Worm (Caenorhabditis elegans) whole organism, late embryonic: ENCODE measurements around the gene glp-1.
A peak's percentile ranks its signal among the peaks of the same experiment; 100 is the strongest.

Source experiments
- K02D7.2 ChIP-seq: sonication (generic microtip); optimal IDR thresholded peaks from 2 replicates; lab custom pipeline; 2017; ENCODE audit warnings: mild to moderate bottlenecking, missing genetic modification characterization, missing compliant biosample characterization
- T23F11.4 ChIP-seq: fragments of 200-800 bp; sonication (Bioruptor generic); optimal IDR thresholded peaks from 2 replicates; lab custom pipeline; 2018; ENCODE audit warnings: mild to moderate bottlenecking, missing genetic modification characterization, missing compliant biosample characterization
- Y22D7AL.16 ChIP-seq: sonication (generic microtip); optimal IDR thresholded peaks from 2 replicates; lab custom pipeline; 2016; ENCODE audit warnings: missing genetic modification characterization, missing compliant biosample characterization
- ama-1 ChIP-seq: fragments of 150-350 bp; optimal IDR thresholded peaks from 2 replicates; lab custom pipeline; 2014
- ceh-18 ChIP-seq: sonication (generic microtip); optimal IDR thresholded peaks from 2 replicates; lab custom pipeline; 2016; ENCODE audit warnings: missing genetic modification characterization, missing compliant biosample characterization
- ceh-2 ChIP-seq: sonication (generic microtip); optimal IDR thresholded peaks from 2 replicates; lab custom pipeline; 2016; ENCODE audit warnings: missing genotype, missing genetic modification characterization, missing compliant biosample characterization
- ceh-30 ChIP-seq: fragments of 150-350 bp; optimal IDR thresholded peaks from 2 replicates; lab custom pipeline; 2014; ENCODE audit warnings: missing biosample characterization, missing genetic modification characterization
- ceh-31 ChIP-seq: sonication (generic microtip); optimal IDR thresholded peaks from 2 replicates; lab custom pipeline; 2016; ENCODE audit warnings: missing genetic modification characterization, missing compliant biosample characterization
- ceh-34 ChIP-seq: sonication (generic microtip); optimal IDR thresholded peaks from 2 replicates; lab custom pipeline; 2016; ENCODE audit warnings: mild to moderate bottlenecking, missing genetic modification characterization, missing compliant biosample characterization
- ceh-45 ChIP-seq: fragments of 200-800 bp; sonication (Bioruptor generic); IDR thresholded peaks from 2 replicates; pipeline ENCODE4 v1.3.6; 2022; ENCODE audit warnings: missing genetic modification reagents, missing genetic modification characterization, missing compliant biosample characterization
- ceh-6 ChIP-seq: fragments of 200-800 bp; sonication (Bioruptor generic); optimal IDR thresholded peaks from 2 replicates; lab custom pipeline; 2018; ENCODE audit warnings: mild to moderate bottlenecking, missing genetic modification characterization, missing compliant biosample characterization
- che-1 ChIP-seq: sonication (generic microtip); optimal IDR thresholded peaks from 2 replicates; lab custom pipeline; 2016; ENCODE audit warnings: mild to moderate bottlenecking, missing genetic modification characterization, missing compliant biosample characterization
- dve-1 ChIP-seq: sonication (generic microtip); optimal IDR thresholded peaks from 2 replicates; lab custom pipeline; 2017; ENCODE audit warnings: antibody characterized with exemption, mild to moderate bottlenecking, missing genetic modification characterization, missing compliant biosample characterization
- ets-4 ChIP-seq: sonication (generic microtip); optimal IDR thresholded peaks from 2 replicates; lab custom pipeline; 2016; ENCODE audit warnings: missing genetic modification characterization, missing compliant biosample characterization
- fax-1 ChIP-seq: sonication (generic microtip); optimal IDR thresholded peaks from 2 replicates; lab custom pipeline; 2016; ENCODE audit warnings: missing genotype, missing genetic modification characterization, missing compliant biosample characterization
- fkh-10 ChIP-seq: fragments of 150-350 bp; optimal IDR thresholded peaks from 2 replicates; lab custom pipeline; 2014; ENCODE audit warnings: missing biosample characterization, missing genetic modification reagents, missing genetic modification characterization
- fkh-6 ChIP-seq: sonication (generic microtip); optimal IDR thresholded peaks from 2 replicates; lab custom pipeline; 2016; ENCODE audit warnings: missing genetic modification characterization, missing compliant biosample characterization
- hlh-13 ChIP-seq: fragments of 200-800 bp; sonication (Bioruptor generic); optimal IDR thresholded peaks from 2 replicates; lab custom pipeline; 2018; ENCODE audit warnings: mild to moderate bottlenecking, missing genetic modification characterization, missing compliant biosample characterization
- hlh-15 ChIP-seq: sonication (generic microtip); optimal IDR thresholded peaks from 2 replicates; lab custom pipeline; 2016; ENCODE audit warnings: missing genetic modification characterization, missing compliant biosample characterization
- hlh-30 ChIP-seq: sonication (generic microtip); optimal IDR thresholded peaks from 2 replicates; lab custom pipeline; 2017; ENCODE audit warnings: antibody characterized with exemption, missing genetic modification characterization, missing compliant biosample characterization; ENCODE audit not compliant: insufficient read depth
- lim-6 ChIP-seq: sonication (generic microtip); optimal IDR thresholded peaks from 2 replicates; lab custom pipeline; 2016; ENCODE audit warnings: missing genetic modification characterization, missing compliant biosample characterization
- lin-11 ChIP-seq: fragments of 200-800 bp; sonication (Bioruptor generic); optimal IDR thresholded peaks from 2 replicates; lab custom pipeline; 2018; ENCODE audit warnings: mild to moderate bottlenecking, missing genetic modification characterization, missing compliant biosample characterization
- madf-2 ChIP-seq: sonication (generic microtip); optimal IDR thresholded peaks from 2 replicates; lab custom pipeline; 2017; ENCODE audit warnings: missing genetic modification characterization, missing compliant biosample characterization
- mec-3 ChIP-seq: sonication (generic microtip); optimal IDR thresholded peaks from 2 replicates; lab custom pipeline; 2016; ENCODE audit warnings: borderline replicate concordance, missing genetic modification characterization, missing compliant biosample characterization
- nfya-1 ChIP-seq: sonication (generic microtip); optimal IDR thresholded peaks from 2 replicates; lab custom pipeline; 2017; ENCODE audit warnings: missing genetic modification characterization, mild to moderate bottlenecking, missing compliant biosample characterization, antibody characterized with exemption, moderate library complexity
- nhr-11 ChIP-seq: fragments of 150-350 bp; optimal IDR thresholded peaks from 2 replicates; lab custom pipeline; 2014; ENCODE audit warnings: missing biosample characterization, missing genetic modification characterization
- pat-9 ChIP-seq: fragments of 200-800 bp; sonication (Bioruptor generic); optimal IDR thresholded peaks from 2 replicates; lab custom pipeline; 2018; ENCODE audit warnings: mild to moderate bottlenecking, missing genetic modification characterization, moderate library complexity, missing compliant biosample characterization
- pax-1 ChIP-seq: fragments of 150-350 bp; optimal IDR thresholded peaks from 2 replicates; lab custom pipeline; 2014; ENCODE audit warnings: missing biosample characterization, missing genetic modification characterization
- pha-2 ChIP-seq: sonication (generic microtip); optimal IDR thresholded peaks from 2 replicates; lab custom pipeline; 2017; ENCODE audit warnings: mild to moderate bottlenecking, missing genetic modification characterization, missing compliant biosample characterization
- pha-4 ChIP-seq: fragments of 150-350 bp; optimal IDR thresholded peaks from 2 replicates; lab custom pipeline; 2018; ENCODE audit warnings: missing biosample characterization, missing genetic modification reagents, missing genetic modification characterization
- pqm-1 ChIP-seq: sonication (generic microtip); optimal IDR thresholded peaks from 2 replicates; lab custom pipeline; 2016; ENCODE audit warnings: missing genetic modification characterization, missing compliant biosample characterization
- pros-1 ChIP-seq: fragments of 150-350 bp; optimal IDR thresholded peaks from 2 replicates; lab custom pipeline; 2014; ENCODE audit warnings: missing biosample characterization, missing genetic modification reagents, missing genetic modification characterization
- ref-2 ChIP-seq: sonication (generic microtip); optimal IDR thresholded peaks from 2 replicates; lab custom pipeline; 2016; ENCODE audit warnings: missing genetic modification characterization, missing compliant biosample characterization
- rnt-1 ChIP-seq: sonication (generic microtip); optimal IDR thresholded peaks from 2 replicates; lab custom pipeline; 2016; ENCODE audit warnings: missing genetic modification characterization, missing compliant biosample characterization
- sdc-2 ChIP-seq: sonication (generic microtip); optimal IDR thresholded peaks from 2 replicates; lab custom pipeline; 2016; ENCODE audit warnings: missing genotype, missing genetic modification characterization, missing compliant biosample characterization
- sox-4 ChIP-seq: sonication (generic microtip); optimal IDR thresholded peaks from 2 replicates; lab custom pipeline; 2017; ENCODE audit warnings: mild to moderate bottlenecking, missing genetic modification characterization, inconsistent platforms, missing compliant biosample characterization
- syd-9 ChIP-seq: sonication (generic microtip); optimal IDR thresholded peaks from 2 replicates; lab custom pipeline; 2016; ENCODE audit warnings: mild to moderate bottlenecking, missing genetic modification characterization, moderate library complexity, missing compliant biosample characterization
- tbx-2 ChIP-seq: sonication (generic microtip); optimal IDR thresholded peaks from 2 replicates; lab custom pipeline; 2016; ENCODE audit warnings: missing genetic modification characterization, missing compliant biosample characterization
- tbx-7 ChIP-seq: sonication (generic microtip); optimal IDR thresholded peaks from 2 replicates; lab custom pipeline; 2016; ENCODE audit warnings: missing genotype, missing genetic modification characterization, missing compliant biosample characterization
- ttx-3 ChIP-seq: sonication (generic microtip); optimal IDR thresholded peaks from 2 replicates; lab custom pipeline; 2016; ENCODE audit warnings: missing genetic modification reagents, missing genetic modification characterization, missing compliant biosample characterization
- unc-3 ChIP-seq, 2 experiments: fragments of 200-800 bp in 1 of 2; sonication (Bioruptor generic) in 1 of 2; sonication (generic microtip) in 1 of 2; conservative IDR thresholded peaks in 1 of 2; optimal IDR thresholded peaks in 1 of 2; 2 replicates each; pipeline versions ENCODE4 v1.3.6 to Lab custom; 2016 to 2022; ENCODE audit warnings: missing compliant biosample characterization in 2 of 2, missing genetic modification characterization in 2 of 2, missing genetic modification reagents in 1 of 2
- unc-42 ChIP-seq: sonication (generic microtip); optimal IDR thresholded peaks from 2 replicates; lab custom pipeline; 2016; ENCODE audit warnings: missing genotype, missing genetic modification characterization, missing compliant biosample characterization
- unc-55 ChIP-seq: sonication (generic microtip); optimal IDR thresholded peaks from 2 replicates; lab custom pipeline; 2017; ENCODE audit warnings: missing biosample characterization, missing genetic modification reagents, missing genetic modification characterization
- zip-5 ChIP-seq: sonication (generic microtip); optimal IDR thresholded peaks from 2 replicates; lab custom pipeline; 2016; ENCODE audit warnings: missing genetic modification characterization, missing compliant biosample characterization

Gene glp-1

ce11 chrIII:9052371-9052978, 39.6 kb upstream of the glp-1 start:
- peak; percentile 57 for TF ChIP-seq fkh-6 (tag; lab: Kevin White, UChicago)
- peak; percentile 27 for TF ChIP-seq unc-55 (GFP tag; lab: Kevin White, UChicago)
- peak; percentile 66 for TF ChIP-seq syd-9 (tag; lab: Kevin White, UChicago)
- peak; percentile 16 for TF ChIP-seq ceh-18
- no peak for TF ChIP-seq T23F11.4 (GFP tag; lab: Kevin White, UChicago)
- TF ChIP-seq ama-1, result peak; percentile 35
- peak; percentile 61 for TF ChIP-seq ceh-31 (tag; lab: Kevin White, UChicago)
- no peak for TF ChIP-seq ceh-34 (tag; lab: Kevin White, UChicago)
- peak; percentile 9 for TF ChIP-seq lin-11
- peak; percentile 50 for TF ChIP-seq unc-42 (tag; lab: Kevin White, UChicago)
- TF ChIP-seq sox-4 (tag; lab: Kevin White, UChicago), result peak; percentile 10
- peak; percentile 43 for TF ChIP-seq nfya-1 (tag; lab: Kevin White, UChicago)
- TF ChIP-seq dve-1 (tag; lab: Kevin White, UChicago), result no peak
- no peak for TF ChIP-seq madf-2
- no peak for TF ChIP-seq lim-6 (tag; lab: Kevin White, UChicago)
- no peak for TF ChIP-seq Y22D7AL.16 (tag; lab: Kevin White, UChicago)
- TF ChIP-seq che-1, result no peak
- no peak for TF ChIP-seq unc-3 (GFP tag; conservative IDR thresholded peaks at IDR 0.05; lab: Robert Waterston, UW)
- no peak for TF ChIP-seq unc-3 (tag; optimal IDR thresholded peaks at IDR 0.05; lab: Kevin White, UChicago)
- no peak for TF ChIP-seq ceh-45 (GFP tag; lab: Robert Waterston, UW)
- peak; percentile 71 for TF ChIP-seq ceh-30 (tag; lab: Kevin White, UChicago)
- TF ChIP-seq hlh-30 (tag; lab: Kevin White, UChicago), result no peak
- TF ChIP-seq pha-4 (tag; lab: Kevin White, UChicago), result no peak
- no peak for TF ChIP-seq hlh-15 (tag; lab: Kevin White, UChicago)
- TF ChIP-seq ttx-3 (tag; lab: Kevin White, UChicago), result no peak
- no peak for TF ChIP-seq fax-1 (tag; lab: Kevin White, UChicago)
- TF ChIP-seq pros-1, result peak; percentile 58
- peak; percentile 47 for TF ChIP-seq tbx-2

- TF ChIP-seq dve-1 (tag; lab: Kevin White, UChicago) (no peak), ama-1 (peak; percentile 9)
These were observed 38.8 kb upstream of the glp-1 start for ce11 chrIII:9053263-9053662.

- peak; percentile 87 for TF ChIP-seq syd-9 (tag; lab: Kevin White, UChicago)
- peak; percentile 45 for TF ChIP-seq ets-4 (tag; lab: Kevin White, UChicago)
- peak; percentile 91 for TF ChIP-seq ceh-30 (tag; lab: Kevin White, UChicago)
- no peak for TF ChIP-seq ama-1
- no peak for TF ChIP-seq pha-4 (tag; lab: Kevin White, UChicago)
- no peak for TF ChIP-seq pqm-1 (tag; lab: Kevin White, UChicago)
- no peak for TF ChIP-seq T23F11.4 (GFP tag; lab: Kevin White, UChicago)
- TF ChIP-seq hlh-30 (tag; lab: Kevin White, UChicago), result peak; percentile 98
- peak; percentile 97 for TF ChIP-seq unc-55 (GFP tag; lab: Kevin White, UChicago)
- no peak for TF ChIP-seq tbx-7 (tag; lab: Kevin White, UChicago)
- TF ChIP-seq ceh-2 (tag; lab: Kevin White, UChicago), result peak; percentile 8
- no peak for TF ChIP-seq che-1
- TF ChIP-seq K02D7.2 (tag; lab: Kevin White, UChicago), result peak; percentile 15
- peak; percentile 8 for TF ChIP-seq sdc-2
- TF ChIP-seq pax-1 (tag; lab: Kevin White, UChicago), result peak; percentile 97
- peak; percentile 31 for TF ChIP-seq dve-1 (tag; lab: Kevin White, UChicago)
- TF ChIP-seq ceh-6 (GFP tag; lab: Kevin White, UChicago), result no peak
- TF ChIP-seq nhr-11, result no peak
- peak; percentile 95 for TF ChIP-seq ref-2 (tag; lab: Kevin White, UChicago)
- peak; percentile 28 for TF ChIP-seq pha-2 (tag; lab: Kevin White, UChicago)
- TF ChIP-seq zip-5 (tag; lab: Kevin White, UChicago), result no peak
- TF ChIP-seq pat-9 (tag; lab: Kevin White, UChicago), result no peak
- peak; percentile 38 for TF ChIP-seq madf-2
- TF ChIP-seq rnt-1 (tag; lab: Kevin White, UChicago), result peak; percentile 93
- peak; percentile 94 for TF ChIP-seq nfya-1 (tag; lab: Kevin White, UChicago)
- TF ChIP-seq mec-3 (tag; lab: Kevin White, UChicago), result no peak
- peak; percentile 81 for TF ChIP-seq ceh-18
- peak; percentile 44 for TF ChIP-seq lim-6 (tag; lab: Kevin White, UChicago)
- TF ChIP-seq fkh-10 (GFP tag; lab: Kevin White, UChicago), result no peak
- TF ChIP-seq hlh-13 (GFP tag; lab: Kevin White, UChicago), result no peak
- no peak for TF ChIP-seq ceh-45 (GFP tag; lab: Robert Waterston, UW)
- peak; percentile 93 for TF ChIP-seq ceh-31 (tag; lab: Kevin White, UChicago)
- peak; percentile 90 for TF ChIP-seq tbx-2
- no peak for TF ChIP-seq unc-3 (GFP tag; conservative IDR thresholded peaks at IDR 0.05; lab: Robert Waterston, UW)
- no peak for TF ChIP-seq unc-3 (tag; optimal IDR thresholded peaks at IDR 0.05; lab: Kevin White, UChicago)
These were observed 38.2 kb upstream of the glp-1 start, which contains the start of gene R107.5 for ce11 chrIII:9053740-9054252. Gene R107.5, minus strand, starts transcription at chrIII:9053790.
